Fruit fly (Drosophila melanogaster) whole organism, embryonic: ENCODE results near the gene Hgsnat.

ENCODE experiments used
- BEAF-32 ChIP-seq: fragments of 200-800 bp; sonication (Bioruptor generic); optimal IDR thresholded peaks from 3 replicates; lab custom pipeline; 2017; ENCODE audit warnings: missing biosample characterization, missing genetic modification characterization, mild to moderate bottlenecking, moderate library complexity, missing genetic modification reagents
- Bgb ChIP-seq: fragments of 200-800 bp; sonication (Bioruptor generic); IDR thresholded peaks from 2 replicates; pipeline ENCODE4 v1.3.6; 2022; ENCODE audit warnings: missing biosample characterization, missing genetic modification characterization; ENCODE audit not compliant: partially characterized antibody
- Bteb2 ChIP-seq: fragments of 200-800 bp; sonication (Bioruptor generic); optimal IDR thresholded peaks from 2 replicates; lab custom pipeline; 2016; ENCODE audit warnings: missing biosample characterization, missing genetic modification characterization
- CG11695 ChIP-seq: fragments of 200-800 bp; sonication (Bioruptor generic); IDR thresholded peaks from 3 replicates; pipeline ENCODE4 v1.3.6; 2022; ENCODE audit warnings: missing biosample characterization, missing genetic modification characterization
- CG11723 ChIP-seq: fragments of 200-800 bp; sonication (Bioruptor generic); optimal IDR thresholded peaks from 2 replicates; lab custom pipeline; 2017; ENCODE audit warnings: missing biosample characterization, mild to moderate bottlenecking, missing genetic modification characterization
- CG13894 ChIP-seq: fragments of 200-800 bp; sonication (Bioruptor generic); optimal IDR thresholded peaks from 3 replicates; lab custom pipeline; 2018; ENCODE audit warnings: missing biosample characterization, mild to moderate bottlenecking, missing genetic modification characterization, moderate library complexity
- CG1603 ChIP-seq: fragments of 200-800 bp; sonication (Bioruptor generic); optimal IDR thresholded peaks from 2 replicates; lab custom pipeline; 2019; ENCODE audit warnings: missing biosample characterization, mild to moderate bottlenecking, missing genetic modification characterization, moderate library complexity
- CG16815 ChIP-seq: fragments of 200-800 bp; sonication (Bioruptor generic); optimal IDR thresholded peaks from 3 replicates; lab custom pipeline; 2017; ENCODE audit warnings: missing biosample characterization, mild to moderate bottlenecking, missing genetic modification characterization
- CG18011 ChIP-seq: fragments of 200-800 bp; sonication (Bioruptor generic); optimal IDR thresholded peaks from 2 replicates; lab custom pipeline; 2017; ENCODE audit warnings: missing biosample characterization, missing genetic modification characterization, mild to moderate bottlenecking, moderate library complexity, missing genotype
- CG2199 ChIP-seq: fragments of 200-800 bp; sonication (Bioruptor generic); IDR thresholded peaks from 3 replicates; pipeline ENCODE4 v1.3.6; 2022; ENCODE audit warnings: missing biosample characterization, missing genetic modification characterization
- CG2875 ChIP-seq: fragments of 200-800 bp; sonication (Bioruptor generic); optimal IDR thresholded peaks from 2 replicates; lab custom pipeline; 2017; ENCODE audit warnings: missing biosample characterization, mild to moderate bottlenecking, missing genetic modification characterization, missing genetic modification reagents
- CG30020 ChIP-seq: fragments of 200-800 bp; optimal IDR thresholded peaks from 2 replicates; lab custom pipeline; 2019; ENCODE audit warnings: missing biosample characterization, mild to moderate bottlenecking, missing genetic modification characterization, moderate library complexity
- CG30431 ChIP-seq: fragments of 200-800 bp; sonication (Bioruptor generic); optimal IDR thresholded peaks from 2 replicates; lab custom pipeline; 2017; ENCODE audit warnings: missing biosample characterization, missing genetic modification characterization
- CG32772 ChIP-seq: fragments of 200-800 bp; sonication (Bioruptor generic); IDR thresholded peaks from 2 replicates; pipeline ENCODE4 v1.3.6; 2022; ENCODE audit warnings: missing biosample characterization, missing genetic modification characterization
- CG33557 ChIP-seq: fragments of 200-800 bp; sonication (Bioruptor generic); optimal IDR thresholded peaks from 2 replicates; lab custom pipeline; 2019; ENCODE audit warnings: missing biosample characterization, mild to moderate bottlenecking, missing genetic modification characterization, moderate library complexity
- CG4360 ChIP-seq: fragments of 200-800 bp; sonication (Bioruptor generic); IDR thresholded peaks from 2 replicates; pipeline ENCODE4 v1.3.6; 2022; ENCODE audit warnings: missing biosample characterization, missing genetic modification characterization
- CG7839 ChIP-seq: fragments of 200-800 bp; sonication (Bioruptor generic); optimal IDR thresholded peaks from 3 replicates; lab custom pipeline; 2018; ENCODE audit warnings: missing biosample characterization, mild to moderate bottlenecking, missing genetic modification characterization, moderate library complexity
- CG7987 ChIP-seq: fragments of 200-800 bp; sonication (Bioruptor generic); optimal IDR thresholded peaks from 2 replicates; lab custom pipeline; 2018; ENCODE audit warnings: missing biosample characterization, mild to moderate bottlenecking, missing genetic modification characterization, moderate library complexity
- D ChIP-seq, 2 experiments: fragments of 200-800 bp in 1 of 2; fragments of >200 bp in 1 of 2; sonication (Bioruptor generic) in 1 of 2; optimal IDR thresholded peaks; 2 replicates in 1 of 2; 3 replicates in 1 of 2; lab custom pipeline; 2017; ENCODE audit warnings: mild to moderate bottlenecking in 1 of 2, missing biosample characterization in 1 of 2, missing genetic modification characterization in 1 of 2, missing genetic modification reagents in 1 of 2
- Dbx ChIP-seq: fragments of 200-800 bp; sonication (Bioruptor generic); IDR thresholded peaks from 3 replicates; pipeline ENCODE4 v1.3.6; 2022; ENCODE audit warnings: missing biosample characterization, missing genetic modification characterization
- Doc3 ChIP-seq: fragments of 200-800 bp; sonication (Bioruptor generic); IDR thresholded peaks from 3 replicates; pipeline ENCODE4 v1.3.6; 2022; ENCODE audit warnings: missing biosample characterization, missing genetic modification characterization; ENCODE audit not compliant: partially characterized antibody
- Fer3 ChIP-seq: fragments of 200-800 bp; sonication (Bioruptor generic); optimal IDR thresholded peaks from 2 replicates; lab custom pipeline; 2018; ENCODE audit warnings: missing biosample characterization, mild to moderate bottlenecking, missing genetic modification characterization, moderate library complexity
- H2.0 ChIP-seq: fragments of 200-800 bp; sonication (Bioruptor generic); IDR thresholded peaks from 2 replicates; pipeline ENCODE4 v1.3.6; 2022; ENCODE audit warnings: missing biosample characterization, missing genetic modification characterization
- HLH3B ChIP-seq: fragments of 200-800 bp; sonication (Bioruptor generic); IDR thresholded peaks from 2 replicates; pipeline ENCODE4 v1.3.6; 2022; ENCODE audit warnings: missing biosample characterization, missing genetic modification characterization
- Hr39 ChIP-seq: fragments of >200 bp; optimal IDR thresholded peaks from 2 replicates; lab custom pipeline; 2017
- Hsf ChIP-seq: fragments of 200-800 bp; sonication (Bioruptor generic); optimal IDR thresholded peaks from 3 replicates; lab custom pipeline; 2016; ENCODE audit warnings: missing biosample characterization, missing genetic modification characterization
- Ptx1 ChIP-seq: fragments of 200-800 bp; sonication (Bioruptor generic); IDR thresholded peaks from 2 replicates; pipeline ENCODE4 v1.3.6; 2022; ENCODE audit warnings: missing biosample characterization, missing genetic modification characterization
- Side ChIP-seq: fragments of 200-800 bp; sonication (Bioruptor generic); optimal IDR thresholded peaks from 2 replicates; lab custom pipeline; 2016; ENCODE audit warnings: missing biosample characterization, missing genetic modification characterization
- Usf ChIP-seq: fragments of 200-800 bp; sonication (Bioruptor generic); optimal IDR thresholded peaks from 2 replicates; lab custom pipeline; 2017; ENCODE audit warnings: missing genotype, missing biosample characterization, missing genetic modification characterization
- Xrp1 ChIP-seq: fragments of 200-800 bp; sonication (Bioruptor generic); IDR thresholded peaks from 2 replicates; pipeline ENCODE4 v1.3.6; 2022; ENCODE audit warnings: missing biosample characterization, missing genetic modification characterization
- ac ChIP-seq: fragments of 200-800 bp; sonication (Bioruptor generic); optimal IDR thresholded peaks from 3 replicates; lab custom pipeline; 2017; ENCODE audit warnings: missing biosample characterization, mild to moderate bottlenecking, missing genetic modification characterization
- dmrt99B ChIP-seq: fragments of 200-800 bp; sonication (Bioruptor generic); optimal IDR thresholded peaks from 2 replicates; lab custom pipeline; 2018; ENCODE audit warnings: missing biosample characterization, mild to moderate bottlenecking, missing genetic modification characterization, moderate library complexity
- emc ChIP-seq: fragments of 200-800 bp; sonication (Bioruptor generic); optimal IDR thresholded peaks from 2 replicates; lab custom pipeline; 2016; ENCODE audit warnings: missing biosample characterization, missing genetic modification characterization
- gfzf ChIP-seq: fragments of 200-800 bp; sonication (Bioruptor generic); optimal IDR thresholded peaks from 2 replicates; lab custom pipeline; 2016; ENCODE audit warnings: missing biosample characterization, mild to moderate bottlenecking, missing genetic modification characterization, moderate library complexity
- gsb ChIP-seq: fragments of 200-800 bp; sonication (Bioruptor generic); IDR thresholded peaks from 2 replicates; pipeline ENCODE4 v1.3.6; 2022; ENCODE audit warnings: missing biosample characterization, missing genetic modification characterization
- ham ChIP-seq: fragments of 200-800 bp; sonication (Bioruptor generic); IDR thresholded peaks from 2 replicates; pipeline ENCODE4 v1.3.6; 2022; ENCODE audit warnings: missing biosample characterization, missing genetic modification characterization
- hkb ChIP-seq, 2 experiments: fragments of 200-800 bp in 1 of 2; fragments of >200 bp in 1 of 2; sonication (Bioruptor generic) in 1 of 2; IDR thresholded peaks in 1 of 2; optimal IDR thresholded peaks in 1 of 2; 2 replicates each; pipeline versions ENCODE4 v1.3.6 to Lab custom; 2017 to 2022; ENCODE audit warnings: missing biosample characterization in 1 of 2, missing genetic modification characterization in 1 of 2
- mld ChIP-seq: fragments of 200-800 bp; sonication (Bioruptor generic); IDR thresholded peaks from 3 replicates; pipeline ENCODE4 v1.3.6; 2022; ENCODE audit warnings: missing biosample characterization, missing genetic modification characterization; ENCODE audit not compliant: partially characterized antibody
- nom ChIP-seq: fragments of 200-800 bp; sonication (Bioruptor generic); optimal IDR thresholded peaks from 2 replicates; lab custom pipeline; 2017; ENCODE audit warnings: missing biosample characterization, missing genetic modification characterization, mild to moderate bottlenecking, moderate library complexity, missing genetic modification reagents
- pfk ChIP-seq: fragments of 200-800 bp; sonication (Bioruptor generic); optimal IDR thresholded peaks from 2 replicates; lab custom pipeline; 2018; ENCODE audit warnings: missing biosample characterization, mild to moderate bottlenecking, missing genetic modification characterization, moderate library complexity
- ro ChIP-seq: fragments of 200-800 bp; sonication (Bioruptor generic); IDR thresholded peaks from 2 replicates; pipeline ENCODE4 v1.3.6; 2022; ENCODE audit warnings: missing biosample characterization, missing genetic modification characterization
- sd ChIP-seq: fragments of 200-800 bp; sonication (Bioruptor generic); optimal IDR thresholded peaks from 3 replicates; lab custom pipeline; 2018; ENCODE audit warnings: missing biosample characterization, mild to moderate bottlenecking, missing genetic modification characterization, moderate library complexity
- ssp ChIP-seq: fragments of 200-800 bp; sonication (Bioruptor generic); IDR thresholded peaks from 2 replicates; pipeline ENCODE4 v1.3.6; 2022; ENCODE audit warnings: missing biosample characterization, missing genetic modification characterization
- usp ChIP-seq: fragments of >200 bp; optimal IDR thresholded peaks from 2 replicates; lab custom pipeline; 2017; ENCODE audit warnings: missing biosample characterization, missing genetic modification characterization
- vnd ChIP-seq: fragments of 200-800 bp; sonication (Bioruptor generic); IDR thresholded peaks from 3 replicates; pipeline ENCODE4 v1.3.6; 2022; ENCODE audit warnings: missing biosample characterization, missing genetic modification characterization; ENCODE audit not compliant: partially characterized antibody
- wor ChIP-seq: fragments of 200-800 bp; sonication (Bioruptor generic); IDR thresholded peaks from 2 replicates; pipeline ENCODE4 v1.3.6; 2022; ENCODE audit warnings: missing biosample characterization, missing genetic modification characterization
- zen ChIP-seq: fragments of 200-800 bp; sonication (Bioruptor generic); optimal IDR thresholded peaks from 3 replicates; lab custom pipeline; 2018; ENCODE audit warnings: missing biosample characterization, mild to moderate bottlenecking, missing genetic modification characterization, moderate library complexity
- zfh2 ChIP-seq: fragments of 200-800 bp; sonication (Bioruptor generic); optimal IDR thresholded peaks from 2 replicates; lab custom pipeline; 2016; ENCODE audit warnings: missing biosample characterization, missing genetic modification characterization

Hgsnat gene

DNA sequence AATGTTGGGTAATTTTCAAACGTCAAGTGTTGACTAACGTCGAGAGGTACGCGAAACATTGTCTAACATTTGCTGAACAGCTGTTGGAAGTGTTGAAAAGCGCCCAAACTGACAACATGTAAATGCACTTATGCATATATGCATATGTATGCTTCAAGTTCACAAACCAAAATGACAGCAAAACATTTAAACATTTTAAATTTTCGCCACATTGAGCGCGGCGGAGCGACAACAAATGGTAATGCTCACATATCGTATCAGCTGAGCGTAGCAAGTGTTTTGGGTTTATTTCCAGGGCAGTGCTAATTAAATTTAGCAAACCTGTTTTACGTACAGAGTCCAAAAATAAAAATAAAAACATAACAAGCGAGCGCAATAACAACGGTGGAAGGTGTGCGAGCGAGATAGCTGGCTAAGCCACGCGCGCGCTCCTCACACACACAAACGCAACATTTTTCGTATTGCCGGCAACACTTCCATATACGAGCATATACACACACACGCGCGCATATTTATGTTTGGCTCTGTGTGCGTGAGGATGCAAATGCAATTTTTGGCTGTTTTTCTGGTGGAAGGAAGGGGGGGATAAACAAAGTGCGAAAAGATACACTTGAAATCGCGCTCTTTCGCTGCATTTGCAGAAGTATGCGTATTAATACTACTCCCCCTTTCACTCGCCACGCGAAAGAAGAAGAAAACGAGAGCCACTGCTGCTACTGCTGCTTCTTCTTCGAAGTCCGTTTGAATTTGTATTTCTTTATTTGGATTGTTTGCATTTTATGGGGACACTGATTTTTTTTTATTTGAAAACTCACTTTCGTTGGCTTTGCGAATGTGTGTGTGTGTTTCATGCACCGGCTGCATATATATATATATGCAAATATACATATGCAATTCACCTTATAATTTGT lies 11.8 kb downstream of the Hgsnat start (continued):
- TF ChIP-seq zen (tag; lab: Kevin White, UChicago), result peak; percentile 17
- TF ChIP-seq hkb (optimal IDR thresholded peaks at IDR 0.05; lab: Kevin White, UChicago), result no peak
- TF ChIP-seq hkb (GFP tag; IDR thresholded peaks at IDR 0.05; lab: Robert Waterston, UW), result no peak
- TF ChIP-seq Doc3 (GFP tag; lab: Robert Waterston, UW), result no peak
- TF ChIP-seq Hr39 (lab: Kevin White, UChicago), result no peak
- no peak for TF ChIP-seq CG2875 (GFP tag; lab: Kevin White, UChicago)
- no peak for TF ChIP-seq Xrp1 (GFP tag; lab: Robert Waterston, UW)
- no peak for TF ChIP-seq vnd (GFP tag; lab: Robert Waterston, UW)
- TF ChIP-seq CG7839 (tag; lab: Kevin White, UChicago), result peak; percentile 19
- no peak for TF ChIP-seq emc
- TF ChIP-seq CG2199 (GFP tag; lab: Robert Waterston, UW), result no peak
- no peak for TF ChIP-seq Fer3
- no peak for TF ChIP-seq H2.0 (GFP tag; lab: Robert Waterston, UW)
- TF ChIP-seq Usf, result no peak
- no peak for TF ChIP-seq ac (GFP tag; lab: Kevin White, UChicago)
- TF ChIP-seq Ptx1, result no peak
- TF ChIP-seq CG18011 (GFP tag; lab: Kevin White, UChicago), result peak; percentile 11
- TF ChIP-seq CG7987 (GFP tag; lab: Kevin White, UChicago), result peak; percentile 32
- TF ChIP-seq CG13894 (tag; lab: Kevin White, UChicago), result no peak
- TF ChIP-seq ssp (GFP tag; lab: Robert Waterston, UW), result no peak
- TF ChIP-seq Bteb2 (GFP tag; lab: Kevin White, UChicago), result peak; percentile 30
- peak; percentile 31 for TF ChIP-seq CG11723 (GFP tag; lab: Kevin White, UChicago)
- TF ChIP-seq mld (GFP tag; lab: Robert Waterston, UW), result no peak
- TF ChIP-seq pfk (GFP tag; lab: Kevin White, UChicago), result no peak
- TF ChIP-seq CG30431 (GFP tag; lab: Kevin White, UChicago), result no peak
- TF ChIP-seq Hsf (GFP tag; lab: Kevin White, UChicago), result peak; percentile 52
- peak; percentile 51 for TF ChIP-seq zfh2 (GFP tag; lab: Kevin White, UChicago)
- TF ChIP-seq Side (GFP tag; lab: Kevin White, UChicago), result peak; percentile 26
- no peak for TF ChIP-seq ro (GFP tag; lab: Robert Waterston, UW)
- TF ChIP-seq CG4360 (GFP tag; lab: Robert Waterston, UW), result no peak
- TF ChIP-seq CG32772 (GFP tag; lab: Robert Waterston, UW), result no peak
- no peak for TF ChIP-seq CG33557 (GFP tag; lab: Kevin White, UChicago)
- peak; percentile 16 for TF ChIP-seq BEAF-32 (GFP tag; lab: Kevin White, UChicago)
- TF ChIP-seq CG1603 (tag; lab: Kevin White, UChicago), result peak; percentile 45
- no peak for TF ChIP-seq wor (GFP tag; lab: Robert Waterston, UW)
- TF ChIP-seq gfzf, result peak; percentile 13
- TF ChIP-seq D (optimal IDR thresholded peaks at IDR 0.05; lab: Kevin White, UChicago), result no peak
- peak; percentile 47 for TF ChIP-seq D (GFP tag; optimal IDR thresholded peaks at IDR 0.05; lab: Kevin White, UChicago)
- no peak for TF ChIP-seq ham (GFP tag; lab: Robert Waterston, UW)
- no peak for TF ChIP-seq gsb (GFP tag; lab: Robert Waterston, UW)
- TF ChIP-seq Bgb (GFP tag; lab: Robert Waterston, UW), result no peak
- TF ChIP-seq CG11695, result no peak
- TF ChIP-seq dmrt99B, result peak; percentile 43
- no peak for TF ChIP-seq CG16815 (GFP tag; lab: Kevin White, UChicago)
- no peak for TF ChIP-seq CG30020 (tag; lab: Kevin White, UChicago)
- TF ChIP-seq usp (GFP tag; lab: Kevin White, UChicago), result no peak
- TF ChIP-seq HLH3B (GFP tag; lab: Robert Waterston, UW), result no peak
- peak; percentile 25 for TF ChIP-seq sd (tag; lab: Kevin White, UChicago)
- TF ChIP-seq Dbx (GFP tag; lab: Robert Waterston, UW), result no peak
- peak; percentile 26 for TF ChIP-seq nom (GFP tag; lab: Kevin White, UChicago)
